Worm (Caenorhabditis elegans) whole organism, early embryonic: Measurements from ENCODE around the gene R05D3.9.

ENCODE experiments used
- B0310.2 ChIP-seq: sonication (generic microtip); optimal IDR thresholded peaks from 2 replicates; lab custom pipeline; 2016; ENCODE audit warnings: mild to moderate bottlenecking, missing genetic modification characterization, missing compliant biosample characterization
- aly-1 ChIP-seq: sonication (generic microtip); optimal IDR thresholded peaks from 2 replicates; lab custom pipeline; 2016; ENCODE audit warnings: missing genetic modification characterization, missing compliant biosample characterization
- ama-1 ChIP-seq: fragments of 150-350 bp; optimal IDR thresholded peaks from 2 replicates; lab custom pipeline; 2014
- ceh-13 ChIP-seq: fragments of 200-800 bp; sonication (Bioruptor generic); optimal IDR thresholded peaks from 2 replicates; lab custom pipeline; 2018; ENCODE audit warnings: mild to moderate bottlenecking, missing genetic modification characterization, missing compliant biosample characterization
- ets-7 ChIP-seq: sonication (generic microtip); optimal IDR thresholded peaks from 2 replicates; lab custom pipeline; 2016; ENCODE audit warnings: missing genotype, missing genetic modification characterization, missing compliant biosample characterization
- flt-1 ChIP-seq: fragments of 200-800 bp; sonication (Bioruptor generic); IDR thresholded peaks from 2 replicates; pipeline ENCODE4 v1.3.6; 2022; ENCODE audit warnings: missing genetic modification characterization, missing compliant biosample characterization
- hmbx-1 ChIP-seq: sonication (generic microtip); optimal IDR thresholded peaks from 2 replicates; lab custom pipeline; 2016; ENCODE audit warnings: mild to moderate bottlenecking, missing genetic modification characterization, missing compliant biosample characterization
- hmg-4 ChIP-seq: fragments of 200-800 bp; sonication (Bioruptor generic); optimal IDR thresholded peaks from 2 replicates; lab custom pipeline; 2018; ENCODE audit warnings: mild to moderate bottlenecking, missing genetic modification characterization, missing compliant biosample characterization
- hnd-1 ChIP-seq: sonication (generic microtip); optimal IDR thresholded peaks from 2 replicates; lab custom pipeline; 2016; ENCODE audit warnings: missing genetic modification characterization, missing compliant biosample characterization
- pes-1 ChIP-seq: fragments of 200-800 bp; sonication (Bioruptor generic); IDR thresholded peaks from 2 replicates; pipeline ENCODE4 v1.3.6; 2022; ENCODE audit warnings: missing genetic modification reagents, missing genetic modification characterization, missing compliant biosample characterization
- sea-1 ChIP-seq: fragments of 200-800 bp; sonication (Bioruptor generic); conservative IDR thresholded peaks from 2 replicates; pipeline ENCODE4 v1.3.6; 2022; ENCODE audit warnings: missing genetic modification characterization, missing compliant biosample characterization

DNA sequence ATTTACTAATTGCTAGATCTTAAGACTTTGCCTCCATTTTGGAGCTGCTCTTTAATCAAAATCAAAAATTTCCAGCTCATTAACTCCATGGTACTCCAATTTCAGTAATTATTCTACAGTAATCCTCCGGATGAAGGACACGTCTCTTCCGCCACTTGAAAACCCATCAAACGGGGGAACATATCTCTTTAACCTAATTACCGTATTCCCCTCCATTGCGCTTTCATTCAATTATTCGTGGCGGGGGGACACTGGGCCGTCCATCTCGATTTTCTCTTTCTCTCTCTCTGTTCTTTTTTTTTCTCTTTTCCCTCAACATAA lies 48.3 kb upstream of the R05D3.9 start:
- TF ChIP-seq ceh-13 (GFP tag; lab: Kevin White, UChicago): no peak
- no peak for TF ChIP-seq ets-7 (tag; lab: Kevin White, UChicago)
- TF ChIP-seq ama-1 (lab: Kevin White, UChicago): no peak
- no peak for TF ChIP-seq pes-1 (GFP tag; lab: Robert Waterston, UW)
- TF ChIP-seq sea-1 (GFP tag; lab: Robert Waterston, UW): no peak
- no peak for TF ChIP-seq hmbx-1
- no peak for TF ChIP-seq hmg-4
- no peak for TF ChIP-seq B0310.2 (tag; lab: Kevin White, UChicago)
- no peak for TF ChIP-seq flt-1 (GFP tag; lab: Robert Waterston, UW)
- no peak for TF ChIP-seq hnd-1
- no peak for TF ChIP-seq aly-1 (tag; lab: Kevin White, UChicago)
